Worm (Caenorhabditis elegans) whole organism, L1 larva: ENCODE data around the gene B0024.4.

Experiments
- C04F5.9 ChIP-seq: sonication (generic microtip); optimal IDR thresholded peaks from 2 replicates; lab custom pipeline; 2016; ENCODE audit warnings: missing genetic modification characterization, missing compliant biosample characterization
- F16B12.6 ChIP-seq: fragments of 150-350 bp; optimal IDR thresholded peaks from 2 replicates; lab custom pipeline; 2014; ENCODE audit warnings: missing biosample characterization, missing genetic modification characterization
- blmp-1 ChIP-seq: fragments of 150-350 bp; optimal IDR thresholded peaks from 2 replicates; lab custom pipeline; 2014; ENCODE audit warnings: missing biosample characterization, missing genetic modification characterization
- ceh-82 ChIP-seq, 3 experiments: fragments of 150-350 bp in 1 of 3; sonication (generic microtip) in 2 of 3; optimal IDR thresholded peaks; 2 replicates each; lab custom pipeline; 2014 to 2017; ENCODE audit warnings: missing biosample characterization in 3 of 3, missing genetic modification characterization in 3 of 3
- ces-1 ChIP-seq: fragments of 150-350 bp; optimal IDR thresholded peaks from 2 replicates; lab custom pipeline; 2014; ENCODE audit warnings: missing biosample characterization, missing genetic modification reagents, missing genetic modification characterization
- dpl-1 ChIP-seq, 3 experiments: fragments of 150-350 bp in 2 of 3; sonication (generic microtip) in 1 of 3; optimal IDR thresholded peaks; 2 replicates each; lab custom pipeline; 2014 to 2017; ENCODE audit warnings: missing biosample characterization in 3 of 3, missing genetic modification characterization in 3 of 3, missing genetic modification reagents in 3 of 3
- efl-1 ChIP-seq, 4 experiments: fragments of 150-350 bp; optimal IDR thresholded peaks in 3 of 4; peaks in 1 of 4; 1 replicate in 1 of 4; 2 replicates in 3 of 4; lab custom pipeline; 2014; ENCODE audit warnings: missing biosample characterization in 2 of 4, missing genetic modification characterization in 2 of 4, missing genetic modification reagents in 2 of 4
- elt-2 ChIP-seq: sonication (generic microtip); optimal IDR thresholded peaks from 2 replicates; lab custom pipeline; 2016; ENCODE audit warnings: missing genetic modification characterization, mild to moderate bottlenecking, inconsistent platforms, missing compliant biosample characterization, missing genetic modification reagents
- ets-5 ChIP-seq: fragments of 200-800 bp; sonication (Bioruptor generic); IDR thresholded peaks from 2 replicates; pipeline ENCODE4 v1.3.6; 2022; ENCODE audit warnings: missing genetic modification characterization, missing compliant biosample characterization
- fkh-4 ChIP-seq: sonication (generic microtip); optimal IDR thresholded peaks from 2 replicates; lab custom pipeline; 2016; ENCODE audit warnings: missing compliant biosample characterization, missing genetic modification characterization, borderline replicate concordance
- fkh-8 ChIP-seq: sonication (generic microtip); optimal IDR thresholded peaks from 2 replicates; lab custom pipeline; 2016; ENCODE audit warnings: mild to moderate bottlenecking, missing genetic modification characterization, missing compliant biosample characterization
- fos-1 ChIP-seq: fragments of 150-350 bp; optimal IDR thresholded peaks from 2 replicates; lab custom pipeline; 2014; ENCODE audit warnings: missing biosample characterization, missing genetic modification characterization
- hlh-17 ChIP-seq: fragments of 200-800 bp; sonication (Bioruptor generic); optimal IDR thresholded peaks from 2 replicates; lab custom pipeline; 2018; ENCODE audit warnings: missing genetic modification characterization, mild to moderate bottlenecking, missing compliant biosample characterization, moderate library complexity, borderline replicate concordance
- hpl-2 ChIP-seq: fragments of 150-350 bp; optimal IDR thresholded peaks from 2 replicates; lab custom pipeline; 2014; ENCODE audit warnings: missing biosample characterization, missing genetic modification reagents, missing genetic modification characterization
- lin-13 ChIP-seq: fragments of 150-350 bp; optimal IDR thresholded peaks from 2 replicates; lab custom pipeline; 2014; ENCODE audit warnings: missing biosample characterization, missing genetic modification reagents, missing genetic modification characterization
- lin-14 ChIP-seq: fragments of 200-800 bp; sonication (Bioruptor generic); optimal IDR thresholded peaks from 2 replicates; lab custom pipeline; 2018; ENCODE audit warnings: mild to moderate bottlenecking, missing genetic modification characterization, moderate library complexity, missing compliant biosample characterization
- lin-35 ChIP-seq, 2 experiments: fragments of 150-350 bp; optimal IDR thresholded peaks; 2 replicates each; lab custom pipeline; 2014; ENCODE audit warnings: missing biosample characterization in 2 of 2, missing genetic modification characterization in 2 of 2, missing genetic modification reagents in 2 of 2
- lsy-2 ChIP-seq, 2 experiments: fragments of 150-350 bp; optimal IDR thresholded peaks; 2 replicates each; lab custom pipeline; 2014; ENCODE audit warnings: missing biosample characterization in 2 of 2, missing genetic modification characterization in 2 of 2
- mab-9 ChIP-seq: fragments of 200-800 bp; sonication (Bioruptor generic); IDR thresholded peaks from 2 replicates; pipeline ENCODE4 v1.3.6; 2022; ENCODE audit warnings: missing genetic modification reagents, missing genetic modification characterization, missing compliant biosample characterization
- mdl-1 ChIP-seq, 2 experiments: fragments of 150-350 bp; optimal IDR thresholded peaks; 2 replicates each; lab custom pipeline; 2014 to 2017; ENCODE audit warnings: missing biosample characterization in 2 of 2, missing genetic modification characterization in 2 of 2, inconsistent platforms in 1 of 2
- mef-2 ChIP-seq: fragments of 150-350 bp; optimal IDR thresholded peaks from 2 replicates; lab custom pipeline; 2014; ENCODE audit warnings: missing biosample characterization, missing genetic modification characterization
- nhr-11 ChIP-seq: fragments of 150-350 bp; optimal IDR thresholded peaks from 2 replicates; lab custom pipeline; 2014; ENCODE audit warnings: missing biosample characterization, missing genetic modification characterization
- nhr-20 ChIP-seq: sonication (generic microtip); optimal IDR thresholded peaks from 2 replicates; lab custom pipeline; 2016; ENCODE audit warnings: mild to moderate bottlenecking, missing genetic modification characterization, missing compliant biosample characterization
- nhr-28 ChIP-seq: fragments of 150-350 bp; optimal IDR thresholded peaks from 2 replicates; lab custom pipeline; 2014; ENCODE audit warnings: missing biosample characterization, missing genetic modification characterization
- nhr-71 ChIP-seq: sonication (generic microtip); optimal IDR thresholded peaks from 2 replicates; lab custom pipeline; 2016; ENCODE audit warnings: mild to moderate bottlenecking, missing genetic modification characterization, moderate library complexity, missing compliant biosample characterization
- nhr-76 ChIP-seq: sonication (generic microtip); optimal IDR thresholded peaks from 2 replicates; lab custom pipeline; 2017; ENCODE audit warnings: missing biosample characterization, missing genetic modification characterization
- pax-3 ChIP-seq: fragments of 200-800 bp; sonication (Bioruptor generic); optimal IDR thresholded peaks from 2 replicates; lab custom pipeline; 2018; ENCODE audit warnings: mild to moderate bottlenecking, missing genetic modification characterization, moderate library complexity, missing compliant biosample characterization
- pqm-1 ChIP-seq: sonication (generic microtip); optimal IDR thresholded peaks from 3 replicates; lab custom pipeline; 2017; ENCODE audit warnings: missing biosample characterization, missing genetic modification characterization
- skn-1 ChIP-seq: fragments of 150-350 bp; optimal IDR thresholded peaks from 2 replicates; lab custom pipeline; 2014; ENCODE audit warnings: missing biosample characterization, missing genetic modification characterization
- sox-4 ChIP-seq: sonication (generic microtip); optimal IDR thresholded peaks from 2 replicates; lab custom pipeline; 2016; ENCODE audit warnings: missing genetic modification characterization, missing compliant biosample characterization
- swsn-7 ChIP-seq: sonication (generic microtip); optimal IDR thresholded peaks from 2 replicates; lab custom pipeline; 2016; ENCODE audit warnings: missing genetic modification characterization, missing compliant biosample characterization
- tlp-1 ChIP-seq: fragments of 150-350 bp; optimal IDR thresholded peaks from 2 replicates; lab custom pipeline; 2014; ENCODE audit warnings: missing biosample characterization, missing genetic modification characterization
- unc-62 ChIP-seq: fragments of 150-350 bp; optimal IDR thresholded peaks from 2 replicates; lab custom pipeline; 2014; ENCODE audit warnings: missing biosample characterization, missing genetic modification reagents, missing genetic modification characterization
- zip-4 ChIP-seq: fragments of 200-800 bp; sonication (Bioruptor generic); optimal IDR thresholded peaks from 2 replicates; lab custom pipeline; 2018; ENCODE audit warnings: mild to moderate bottlenecking, missing genetic modification characterization, moderate library complexity, missing compliant biosample characterization
- ztf-4 ChIP-seq: fragments of 150-350 bp; optimal IDR thresholded peaks from 2 replicates; lab custom pipeline; 2014; ENCODE audit warnings: missing biosample characterization, missing genetic modification characterization

Gene B0024.4

ce11 chrV:10252682-10253081 lies 44.5 kb upstream of the B0024.4 start:
- TF ChIP-seq tlp-1 (tag; lab: Kevin White, UChicago) (no peak), pax-3 (no peak), nhr-76 (tag; lab: Kevin White, UChicago) (no peak), mdl-1 (tag; optimal IDR thresholded peaks at IDR 0.05; lab: Kevin White, UChicago) (no peak), sox-4 (tag; lab: Kevin White, UChicago) (no peak), ceh-82 (tag; optimal IDR thresholded peaks at IDR 0.05; lab: Kevin White, UChicago) (no peak), mef-2 (tag; lab: Kevin White, UChicago) (no peak), efl-1 (optimal IDR thresholded peaks at IDR 0.05; lab: Kevin White, UChicago) (no peak), efl-1 (GFP tag; optimal IDR thresholded peaks at IDR 0.05 in 1 of 2; lab: Kevin White, UChicago) (no peak), ces-1 (GFP tag; lab: Kevin White, UChicago) (no peak)

DNA sequence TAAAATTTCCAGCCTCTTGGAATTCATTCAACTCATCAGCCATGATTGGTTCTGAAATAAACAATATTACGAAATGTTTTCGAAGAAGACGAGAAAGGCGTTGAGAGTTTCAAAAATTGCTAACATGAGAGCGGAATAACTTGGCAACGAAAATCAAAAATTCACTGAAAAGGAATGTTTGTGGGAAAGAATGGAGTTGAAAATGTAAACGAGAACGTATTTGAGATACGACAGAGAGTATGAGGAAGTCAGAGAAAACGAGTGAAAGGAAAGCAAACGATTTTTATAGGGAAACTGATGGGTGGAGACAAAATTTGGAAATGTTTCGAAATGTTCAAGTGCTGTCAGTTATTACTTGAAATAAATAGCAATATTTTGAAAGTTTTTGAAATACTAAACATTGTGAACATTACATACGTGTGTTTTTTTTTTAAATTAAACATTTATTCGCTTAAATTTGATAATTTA lies 42.2 kb upstream of the B0024.4 start, which contains the start of gene rop-1:
rop-1 (minus strand) TSS at position 51 of the 468 bp plus-strand sequence.
- no peak for TF ChIP-seq lin-13
- no peak for TF ChIP-seq nhr-71
- TF ChIP-seq hlh-17 (GFP tag; lab: Kevin White, UChicago) = no peak
- TF ChIP-seq elt-2 (tag; lab: Kevin White, UChicago) = peak; percentile 5
- TF ChIP-seq lsy-2 (tag; optimal IDR thresholded peaks at IDR 0.05; lab: Kevin White, UChicago) = peak in 1 of 2 experiments; percentile 52
- peak; percentile 10 for TF ChIP-seq nhr-20 (tag; lab: Kevin White, UChicago)
- TF ChIP-seq lin-14 (GFP tag; lab: Kevin White, UChicago) = peak; percentile 35
- TF ChIP-seq unc-62 (GFP tag; lab: Kevin White, UChicago) = no peak
- no peak for TF ChIP-seq nhr-28 (tag; lab: Kevin White, UChicago)
- no peak for TF ChIP-seq dpl-1 (GFP tag; optimal IDR thresholded peaks at IDR 0.05; lab: Kevin White, UChicago)
- TF ChIP-seq ztf-4 (tag; lab: Kevin White, UChicago) = no peak
- no peak for TF ChIP-seq fkh-8 (tag; lab: Kevin White, UChicago)
- no peak for TF ChIP-seq pqm-1 (tag; lab: Kevin White, UChicago)
- TF ChIP-seq fkh-4 = no peak
- TF ChIP-seq sox-4 (tag; lab: Kevin White, UChicago) = no peak
- peak; percentile 89 for TF ChIP-seq blmp-1 (tag; lab: Kevin White, UChicago)
- TF ChIP-seq mab-9 (GFP tag; lab: Robert Waterston, UW) = no peak
- TF ChIP-seq skn-1 (tag; lab: Kevin White, UChicago) = peak; percentile 67
- TF ChIP-seq efl-1 (optimal IDR thresholded peaks at IDR 0.05; lab: Kevin White, UChicago) = peak in 1 of 2 experiments; percentile 26
- TF ChIP-seq efl-1 (GFP tag; optimal IDR thresholded peaks at IDR 0.05 in 1 of 2; lab: Kevin White, UChicago) = peak in 1 of 2 experiments; percentile 4
- TF ChIP-seq C04F5.9 (tag; lab: Kevin White, UChicago) = no peak
- TF ChIP-seq ceh-82 (tag; optimal IDR thresholded peaks at IDR 0.05; lab: Kevin White, UChicago) = peak in 1 of 3 experiments; percentile 3
- no peak for TF ChIP-seq nhr-11 (tag; lab: Kevin White, UChicago)
- TF ChIP-seq hpl-2 (GFP tag; lab: Kevin White, UChicago) = no peak
- no peak for TF ChIP-seq zip-4 (GFP tag; lab: Kevin White, UChicago)
- TF ChIP-seq fos-1 (tag; lab: Kevin White, UChicago) = no peak
- peak in 1 of 2 experiments; percentile 28 for TF ChIP-seq lin-35 (GFP tag; optimal IDR thresholded peaks at IDR 0.05; lab: Kevin White, UChicago)
- TF ChIP-seq F16B12.6 (tag; lab: Kevin White, UChicago) = no peak
- TF ChIP-seq, all 84 proteins: peak for 9

- TF ChIP-seq ets-5 (GFP tag; lab: Robert Waterston, UW) (no peak), swsn-7 (no peak), lin-35 (GFP tag; optimal IDR thresholded peaks at IDR 0.05; lab: Kevin White, UChicago) (peak in 1 of 2 experiments; percentile 32), elt-2 (tag; lab: Kevin White, UChicago) (peak; percentile 70), efl-1 (optimal IDR thresholded peaks at IDR 0.05; lab: Kevin White, UChicago) (no peak), efl-1 (GFP tag; optimal IDR thresholded peaks at IDR 0.05 in 1 of 2; lab: Kevin White, UChicago) (peak in 1 of 2 experiments; percentile 39), fkh-4 (no peak), lin-14 (GFP tag; lab: Kevin White, UChicago) (peak; percentile 17)
These were observed 41.1 kb upstream of the B0024.4 start, which contains the start of gene nhr-232 for ce11 chrV:10256050-10256449. TSS of gene nhr-232 (plus strand) at chrV:10256170.
